Fruit fly (Drosophila melanogaster): ENCODE data around the gene CG1136.

CG1136 gene

DNA sequence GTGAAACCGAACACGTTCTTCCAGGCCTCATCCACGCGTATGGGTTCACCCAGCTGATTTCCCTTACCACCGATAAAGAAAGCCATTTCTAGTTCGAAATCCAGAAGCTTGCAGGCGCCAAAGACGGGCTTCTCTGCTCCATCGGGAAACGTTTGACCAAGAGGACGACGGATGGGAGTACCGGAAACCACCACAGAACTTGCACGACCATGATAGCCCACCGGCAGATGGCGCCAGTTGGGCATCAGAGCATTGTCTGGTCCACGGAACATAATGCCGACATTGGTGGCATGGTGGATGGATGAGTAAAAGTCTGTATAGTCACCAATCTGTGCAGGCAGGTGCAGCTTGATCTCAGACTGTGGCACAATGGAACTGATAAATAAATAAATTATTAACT is 26.3 kb downstream of the CG1136 start:
- no peak for TF ChIP-seq dmrt93B (GFP tag; optimal IDR thresholded peaks at IDR 0.05)
- TF ChIP-seq GATAd (GFP tag; optimal IDR thresholded peaks at IDR 0.05): no peak
- TF ChIP-seq Vsx2 (GFP tag; optimal IDR thresholded peaks at IDR 0.05; ENCODE audit: partially characterized antibody): no peak
- no peak for TF ChIP-seq h (GFP tag; optimal IDR thresholded peaks at IDR 0.05)
- no peak for TF ChIP-seq CG9705 (GFP tag; optimal IDR thresholded peaks at IDR 0.05)
- TF ChIP-seq sv (GFP tag; optimal IDR thresholded peaks at IDR 0.05): no peak

dm6 chr3L:4073755-4074154 is 27.4 kb downstream of the CG1136 start, which contains the start of gene Faa:
Faa (minus strand) TSS chr3L:4073954.
- TF ChIP-seq usp (GFP tag; optimal IDR thresholded peaks at IDR 0.05) (no peak), dmrt93B (GFP tag; optimal IDR thresholded peaks at IDR 0.05) (no peak), ey (GFP tag; optimal IDR thresholded peaks at IDR 0.05) (no peak), Dif (GFP tag; optimal IDR thresholded peaks at IDR 0.05; ENCODE audit: partially characterized antibody) (no peak), psq (GFP tag; optimal IDR thresholded peaks at IDR 0.05) (no peak), CrebA (GFP tag; optimal IDR thresholded peaks at IDR 0.05; ENCODE audit: borderline replicate concordance) (no peak), Jra (GFP tag; optimal IDR thresholded peaks at IDR 0.05) (no peak), sv (GFP tag; optimal IDR thresholded peaks at IDR 0.05) (no peak), lola (GFP tag; optimal IDR thresholded peaks at IDR 0.05) (no peak), HLH106 (tag; optimal IDR thresholded peaks at IDR 0.05) (no peak), rgr (GFP tag; optimal IDR thresholded peaks at IDR 0.05) (no peak), dsf (GFP tag; optimal IDR thresholded peaks at IDR 0.05; ENCODE audit: borderline replicate concordance) (no peak), foxo (GFP tag; optimal IDR thresholded peaks at IDR 0.05) (no peak), brk (GFP tag; optimal IDR thresholded peaks at IDR 0.05) (no peak), CG32264 (GFP tag; optimal IDR thresholded peaks at IDR 0.05) (no peak), Vsx2 (GFP tag; optimal IDR thresholded peaks at IDR 0.05; ENCODE audit: partially characterized antibody) (no peak), Hr83 (GFP tag; optimal IDR thresholded peaks at IDR 0.05; ENCODE audit: poor library complexity, severe bottlenecking) (no peak), N (GFP tag; optimal IDR thresholded peaks at IDR 0.05) (no peak), br (GFP tag; optimal IDR thresholded peaks at IDR 0.05) (no peak)

DNA sequence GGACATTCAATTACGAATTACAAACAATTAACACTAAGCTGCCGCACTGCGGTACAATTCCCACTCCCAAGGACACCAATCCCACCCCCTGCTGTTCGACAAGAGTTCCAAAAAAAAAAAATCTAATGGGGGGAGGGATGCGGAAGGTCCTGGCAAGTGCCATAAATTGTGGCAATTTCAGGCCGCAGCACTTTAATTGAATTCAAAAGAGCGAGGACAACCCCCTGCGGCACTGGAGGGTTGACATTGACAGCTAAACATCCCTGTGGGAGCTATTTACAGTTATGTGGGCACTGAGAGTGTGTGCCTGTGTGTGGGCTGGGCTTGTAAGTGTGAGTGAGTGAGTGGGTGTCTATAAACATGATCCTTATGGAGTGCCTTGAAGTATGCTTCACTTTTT is 30.5 kb downstream of the CG1136 start:
- TF ChIP-seq GATAd (GFP tag; optimal IDR thresholded peaks at IDR 0.05) (no peak), CG9705 (GFP tag; optimal IDR thresholded peaks at IDR 0.05) (no peak), Myc (optimal IDR thresholded peaks at IDR 0.05) (no peak), Abd-B (GFP tag; optimal IDR thresholded peaks at IDR 0.05) (no peak), Dif (GFP tag; optimal IDR thresholded peaks at IDR 0.05; ENCODE audit: partially characterized antibody) (no peak)

- no peak for TF ChIP-seq lola (GFP tag; optimal IDR thresholded peaks at IDR 0.05)
- TF ChIP-seq woc (GFP tag; optimal IDR thresholded peaks at IDR 0.05): no peak
- TF ChIP-seq CG9705 (GFP tag; optimal IDR thresholded peaks at IDR 0.05): no peak
- TF ChIP-seq foxo (GFP tag; optimal IDR thresholded peaks at IDR 0.05): no peak
- TF ChIP-seq psq (GFP tag; optimal IDR thresholded peaks at IDR 0.05): no peak
- no peak for TF ChIP-seq Abd-B (GFP tag; optimal IDR thresholded peaks at IDR 0.05)
- no peak for TF ChIP-seq GATAd (GFP tag; optimal IDR thresholded peaks at IDR 0.05)
- no peak for TF ChIP-seq usp (GFP tag; optimal IDR thresholded peaks at IDR 0.05)
- no peak for TF ChIP-seq N (GFP tag; optimal IDR thresholded peaks at IDR 0.05)
- no peak for TF ChIP-seq HLH106 (tag; optimal IDR thresholded peaks at IDR 0.05)
- TF ChIP-seq ey (GFP tag; optimal IDR thresholded peaks at IDR 0.05): no peak
- no peak for TF ChIP-seq dmrt93B (GFP tag; optimal IDR thresholded peaks at IDR 0.05)
Measured at dm6 chr3L:4080278-4080677, 33.9 kb downstream of the CG1136 start.

DNA sequence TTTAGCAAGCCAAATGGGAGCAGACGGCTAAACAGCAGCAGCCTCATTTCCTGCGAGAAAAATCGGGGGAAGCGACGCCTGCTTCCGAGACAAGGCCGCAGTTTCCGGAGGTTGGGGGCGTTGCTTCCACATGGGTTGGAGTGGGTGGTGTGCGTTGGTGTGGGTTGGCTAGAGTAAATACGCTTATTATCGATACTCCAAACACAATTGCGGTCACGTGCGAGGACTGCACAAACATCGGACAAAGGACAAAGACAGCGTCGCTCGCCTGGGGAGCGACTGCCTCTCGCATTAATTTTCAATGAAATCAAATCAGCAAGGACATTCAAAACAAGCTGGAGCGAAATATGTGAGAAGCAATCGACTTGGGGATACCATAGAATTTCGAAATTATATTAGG is 34.8 kb downstream of the CG1136 start:
- no peak for TF ChIP-seq psq (GFP tag; optimal IDR thresholded peaks at IDR 0.05)
- no peak for TF ChIP-seq Sp1 (GFP tag; optimal IDR thresholded peaks at IDR 0.05)
- no peak for TF ChIP-seq dmrt93B (GFP tag; optimal IDR thresholded peaks at IDR 0.05)
- TF ChIP-seq GATAd (GFP tag; optimal IDR thresholded peaks at IDR 0.05): no peak

- TF ChIP-seq CG9705 (GFP tag; optimal IDR thresholded peaks at IDR 0.05) (no peak), dl (GFP tag; optimal IDR thresholded peaks at IDR 0.05; ENCODE audit: insufficient read depth in 1 of 2, partially characterized antibody in 2 of 2) (no peak), lola (GFP tag; optimal IDR thresholded peaks at IDR 0.05) (no peak), CrebA (GFP tag; optimal IDR thresholded peaks at IDR 0.05; ENCODE audit: borderline replicate concordance) (no peak), fru (GFP tag; optimal IDR thresholded peaks at IDR 0.05) (no peak), ey (GFP tag; optimal IDR thresholded peaks at IDR 0.05) (no peak), psq (GFP tag; optimal IDR thresholded peaks at IDR 0.05) (no peak), Dfd (GFP tag; optimal IDR thresholded peaks at IDR 0.05) (no peak)
Measured at dm6 chr3L:4083442-4083841, 37.0 kb downstream of the CG1136 start.

Measured in whole organism, wandering third instar larva.